Fruit fly (Drosophila melanogaster) whole organism, embryonic: Measurements from ENCODE around the gene CG43175.

ENCODE experiments used
- Adf1 ChIP-seq: fragments of 200-800 bp; sonication (Bioruptor generic); IDR thresholded peaks from 2 replicates; pipeline ENCODE4 v1.3.6; 2022; ENCODE audit warnings: missing biosample characterization, missing genetic modification characterization
- CG10267 ChIP-seq: fragments of 200-800 bp; sonication (Bioruptor generic); optimal IDR thresholded peaks from 2 replicates; lab custom pipeline; 2018; ENCODE audit warnings: missing biosample characterization, mild to moderate bottlenecking, missing genetic modification characterization, moderate library complexity
- CG10979 ChIP-seq: fragments of 200-800 bp; sonication (Bioruptor generic); optimal IDR thresholded peaks from 2 replicates; lab custom pipeline; 2018; ENCODE audit warnings: missing biosample characterization, mild to moderate bottlenecking, missing genetic modification characterization, moderate library complexity
- CG11093 ChIP-seq: fragments of 200-800 bp; sonication (Bioruptor generic); IDR thresholded peaks from 3 replicates; pipeline ENCODE4 v1.3.6; 2022; ENCODE audit warnings: missing biosample characterization, missing genetic modification characterization
- CG11560 ChIP-seq: fragments of 200-800 bp; sonication (Bioruptor generic); IDR thresholded peaks from 3 replicates; pipeline ENCODE4 v1.3.6; 2022; ENCODE audit warnings: missing biosample characterization, missing genetic modification characterization
- CG12744 ChIP-seq: fragments of 200-800 bp; sonication (Bioruptor generic); optimal IDR thresholded peaks from 2 replicates; lab custom pipeline; 2016; ENCODE audit warnings: missing biosample characterization, missing genetic modification characterization
- CG13296 ChIP-seq: fragments of 200-800 bp; sonication (Bioruptor generic); optimal IDR thresholded peaks from 3 replicates; lab custom pipeline; 2018; ENCODE audit warnings: missing biosample characterization, mild to moderate bottlenecking, missing genetic modification characterization
- CG13424 ChIP-seq: fragments of 200-800 bp; sonication (Bioruptor generic); optimal IDR thresholded peaks from 2 replicates; lab custom pipeline; 2019; ENCODE audit warnings: missing biosample characterization, mild to moderate bottlenecking, missing genetic modification characterization, moderate library complexity
- CG13894 ChIP-seq: fragments of 200-800 bp; sonication (Bioruptor generic); optimal IDR thresholded peaks from 3 replicates; lab custom pipeline; 2018; ENCODE audit warnings: missing biosample characterization, mild to moderate bottlenecking, missing genetic modification characterization, moderate library complexity
- CG14050 ChIP-seq: fragments of 200-800 bp; sonication (Bioruptor generic); IDR thresholded peaks from 3 replicates; pipeline ENCODE4 v1.3.6; 2022; ENCODE audit warnings: missing biosample characterization, missing genetic modification characterization
- CG15514 ChIP-seq: fragments of 200-800 bp; sonication (Bioruptor generic); optimal IDR thresholded peaks from 3 replicates; lab custom pipeline; 2017; ENCODE audit warnings: missing biosample characterization, missing genetic modification characterization, mild to moderate bottlenecking, moderate library complexity, missing genetic modification reagents
- CG1792 ChIP-seq: fragments of 200-800 bp; sonication (Bioruptor generic); optimal IDR thresholded peaks from 2 replicates; lab custom pipeline; 2016; ENCODE audit warnings: missing biosample characterization, missing genetic modification characterization
- CG2712 ChIP-seq: fragments of 200-800 bp; optimal IDR thresholded peaks from 3 replicates; lab custom pipeline; 2019; ENCODE audit warnings: missing biosample characterization, mild to moderate bottlenecking, missing genetic modification characterization, moderate library complexity
- CG2889 ChIP-seq: fragments of 200-800 bp; sonication (Bioruptor generic); IDR thresholded peaks from 3 replicates; pipeline ENCODE4 v1.3.6; 2022; ENCODE audit warnings: missing biosample characterization, missing genetic modification characterization
- CG32767 ChIP-seq: fragments of 200-800 bp; sonication (Bioruptor generic); IDR thresholded peaks from 2 replicates; pipeline ENCODE4 v1.3.6; 2022; ENCODE audit warnings: missing biosample characterization, missing genetic modification characterization
- CG4328 ChIP-seq: fragments of 200-800 bp; sonication (Bioruptor generic); optimal IDR thresholded peaks from 3 replicates; lab custom pipeline; 2017; ENCODE audit warnings: missing biosample characterization, missing genetic modification reagents, missing genetic modification characterization
- CG4360 ChIP-seq: fragments of 200-800 bp; sonication (Bioruptor generic); IDR thresholded peaks from 2 replicates; pipeline ENCODE4 v1.3.6; 2022; ENCODE audit warnings: missing biosample characterization, missing genetic modification characterization
- CG5953 ChIP-seq: fragments of 200-800 bp; sonication (Bioruptor generic); IDR thresholded peaks from 2 replicates; pipeline ENCODE4 v1.3.6; 2022; ENCODE audit warnings: missing biosample characterization, missing genetic modification characterization
- CG7963 ChIP-seq: fragments of 200-800 bp; sonication (Bioruptor generic); IDR thresholded peaks from 3 replicates; pipeline ENCODE4 v1.3.6; 2022; ENCODE audit warnings: missing biosample characterization, missing genetic modification characterization; ENCODE audit not compliant: partially characterized antibody
- CG8281 ChIP-seq: fragments of 200-800 bp; sonication (Bioruptor generic); optimal IDR thresholded peaks from 2 replicates; lab custom pipeline; 2018; ENCODE audit warnings: missing biosample characterization, mild to moderate bottlenecking, missing genetic modification characterization, moderate library complexity
- CTCF ChIP-seq: fragments of 200-800 bp; sonication (Bioruptor generic); optimal IDR thresholded peaks from 2 replicates; lab custom pipeline; 2017; ENCODE audit warnings: missing biosample characterization, mild to moderate bottlenecking, missing genetic modification characterization, moderate library complexity
- Dip3 ChIP-seq: fragments of 200-800 bp; sonication (Bioruptor generic); optimal IDR thresholded peaks from 3 replicates; lab custom pipeline; 2016; ENCODE audit warnings: missing biosample characterization, missing genetic modification characterization
- Doc2 ChIP-seq: fragments of 200-800 bp; sonication (Bioruptor generic); IDR thresholded peaks from 2 replicates; pipeline ENCODE4 v1.3.6; 2022; ENCODE audit warnings: missing biosample characterization, missing genetic modification characterization
- Dref ChIP-seq: fragments of 200-800 bp; sonication (Bioruptor generic); IDR thresholded peaks from 2 replicates; pipeline ENCODE4 v1.3.6; 2022; ENCODE audit warnings: missing biosample characterization, missing genetic modification characterization
- E2f1 ChIP-seq: fragments of 200-800 bp; sonication (Bioruptor generic); IDR thresholded peaks from 2 replicates; pipeline ENCODE4 v1.3.6; 2022; ENCODE audit warnings: missing biosample characterization, missing genetic modification characterization
- Max ChIP-seq: fragments of 200-800 bp; sonication (Bioruptor generic); optimal IDR thresholded peaks from 2 replicates; lab custom pipeline; 2016; ENCODE audit warnings: missing biosample characterization, mild to moderate bottlenecking, missing genetic modification characterization
- NC2α ChIP-seq: fragments of 200-800 bp; sonication (Bioruptor generic); optimal IDR thresholded peaks from 2 replicates; lab custom pipeline; 2016; ENCODE audit warnings: missing biosample characterization, missing genetic modification characterization
- PHDP ChIP-seq: fragments of 200-800 bp; sonication (Bioruptor generic); optimal IDR thresholded peaks from 3 replicates; lab custom pipeline; 2018; ENCODE audit warnings: missing biosample characterization, mild to moderate bottlenecking, missing genetic modification characterization, moderate library complexity
- Ptx1 ChIP-seq: fragments of 200-800 bp; sonication (Bioruptor generic); IDR thresholded peaks from 2 replicates; pipeline ENCODE4 v1.3.6; 2022; ENCODE audit warnings: missing biosample characterization, missing genetic modification characterization
- ab ChIP-seq: fragments of 200-800 bp; sonication (Bioruptor generic); optimal IDR thresholded peaks from 2 replicates; lab custom pipeline; 2016; ENCODE audit warnings: missing biosample characterization, missing genetic modification characterization
- ap ChIP-seq: fragments of 200-800 bp; sonication (Bioruptor generic); IDR thresholded peaks from 2 replicates; pipeline ENCODE4 v1.3.6; 2022; ENCODE audit warnings: missing biosample characterization, missing genetic modification characterization
- ara ChIP-seq: fragments of 200-800 bp; sonication (Bioruptor generic); IDR thresholded peaks from 2 replicates; pipeline ENCODE4 v1.3.6; 2022; ENCODE audit warnings: missing biosample characterization, missing genetic modification characterization
- ash1 ChIP-seq: fragments of 200-800 bp; sonication (Bioruptor generic); optimal IDR thresholded peaks from 2 replicates; lab custom pipeline; 2018; ENCODE audit warnings: missing biosample characterization, mild to moderate bottlenecking, missing genetic modification characterization
- bcd ChIP-seq: fragments of 200-800 bp; sonication (Bioruptor generic); optimal IDR thresholded peaks from 2 replicates; lab custom pipeline; 2017; ENCODE audit warnings: missing biosample characterization, mild to moderate bottlenecking, missing genetic modification characterization
- bowl ChIP-seq: fragments of 200-800 bp; sonication (Bioruptor generic); IDR thresholded peaks from 2 replicates; pipeline ENCODE4 v1.3.6; 2022; ENCODE audit warnings: missing biosample characterization, missing genetic modification characterization
- dmrt11E ChIP-seq: fragments of 200-800 bp; sonication (Bioruptor generic); optimal IDR thresholded peaks from 3 replicates; lab custom pipeline; 2018; ENCODE audit warnings: missing biosample characterization, mild to moderate bottlenecking, missing genetic modification characterization, moderate library complexity
- ewg ChIP-seq: fragments of 200-800 bp; sonication (Bioruptor generic); optimal IDR thresholded peaks from 3 replicates; lab custom pipeline; 2017; ENCODE audit warnings: mild to moderate bottlenecking, missing biosample characterization, missing genetic modification reagents, missing genetic modification characterization
- gsb ChIP-seq: fragments of 200-800 bp; sonication (Bioruptor generic); IDR thresholded peaks from 2 replicates; pipeline ENCODE4 v1.3.6; 2022; ENCODE audit warnings: missing biosample characterization, missing genetic modification characterization
- gt ChIP-seq: fragments of 200-800 bp; sonication (Bioruptor generic); IDR thresholded peaks from 2 replicates; pipeline ENCODE4 v1.3.6; 2022; ENCODE audit warnings: missing biosample characterization, missing genetic modification characterization
- hbn ChIP-seq: fragments of 200-800 bp; sonication (Bioruptor generic); IDR thresholded peaks from 2 replicates; pipeline ENCODE4 v1.3.6; 2022; ENCODE audit warnings: missing biosample characterization, missing genetic modification characterization; ENCODE audit not compliant: partially characterized antibody
- inv ChIP-seq: fragments of 200-800 bp; sonication (Bioruptor generic); IDR thresholded peaks from 2 replicates; pipeline ENCODE4 v1.3.6; 2022; ENCODE audit warnings: missing biosample characterization, missing genetic modification characterization; ENCODE audit not compliant: partially characterized antibody
- nau ChIP-seq: fragments of 200-800 bp; sonication (Bioruptor generic); optimal IDR thresholded peaks from 3 replicates; lab custom pipeline; 2017; ENCODE audit warnings: missing biosample characterization, mild to moderate bottlenecking, missing genetic modification characterization, missing genetic modification reagents
- otp ChIP-seq: fragments of 200-800 bp; sonication (Bioruptor generic); IDR thresholded peaks from 3 replicates; pipeline ENCODE4, ENCODE4 v1.3.6; 2022; ENCODE audit warnings: missing biosample characterization, missing genetic modification characterization
- p53 ChIP-seq: fragments of 200-800 bp; sonication (Bioruptor generic); optimal IDR thresholded peaks from 2 replicates; lab custom pipeline; 2016; ENCODE audit warnings: missing biosample characterization, missing genetic modification characterization
- pb ChIP-seq: fragments of 200-800 bp; sonication (Bioruptor generic); optimal IDR thresholded peaks from 3 replicates; lab custom pipeline; 2016; ENCODE audit warnings: missing biosample characterization, missing genetic modification characterization
- phol ChIP-seq: fragments of 200-800 bp; sonication (Bioruptor generic); optimal IDR thresholded peaks from 3 replicates; lab custom pipeline; 2018; ENCODE audit warnings: missing biosample characterization, mild to moderate bottlenecking, missing genetic modification characterization, moderate library complexity
- pita ChIP-seq: fragments of 200-800 bp; sonication (Bioruptor generic); optimal IDR thresholded peaks from 2 replicates; lab custom pipeline; 2017; ENCODE audit warnings: missing biosample characterization, mild to moderate bottlenecking, missing genetic modification characterization
- pzg ChIP-seq: fragments of 200-800 bp; sonication (Bioruptor generic); optimal IDR thresholded peaks from 3 replicates; lab custom pipeline; 2018; ENCODE audit warnings: missing biosample characterization, mild to moderate bottlenecking, missing genetic modification characterization, moderate library complexity
- row ChIP-seq: fragments of 200-800 bp; sonication (Bioruptor generic); IDR thresholded peaks from 3 replicates; pipeline ENCODE4 v1.3.6; 2022; ENCODE audit warnings: missing biosample characterization, missing genetic modification characterization
- sd ChIP-seq: fragments of 200-800 bp; sonication (Bioruptor generic); optimal IDR thresholded peaks from 3 replicates; lab custom pipeline; 2018; ENCODE audit warnings: missing biosample characterization, mild to moderate bottlenecking, missing genetic modification characterization, moderate library complexity
- seq ChIP-seq: fragments of 200-800 bp; sonication (Bioruptor generic); IDR thresholded peaks from 2 replicates; pipeline ENCODE4 v1.3.6; 2022; ENCODE audit warnings: missing biosample characterization, missing genetic modification characterization

Gene CG43175

DNA sequence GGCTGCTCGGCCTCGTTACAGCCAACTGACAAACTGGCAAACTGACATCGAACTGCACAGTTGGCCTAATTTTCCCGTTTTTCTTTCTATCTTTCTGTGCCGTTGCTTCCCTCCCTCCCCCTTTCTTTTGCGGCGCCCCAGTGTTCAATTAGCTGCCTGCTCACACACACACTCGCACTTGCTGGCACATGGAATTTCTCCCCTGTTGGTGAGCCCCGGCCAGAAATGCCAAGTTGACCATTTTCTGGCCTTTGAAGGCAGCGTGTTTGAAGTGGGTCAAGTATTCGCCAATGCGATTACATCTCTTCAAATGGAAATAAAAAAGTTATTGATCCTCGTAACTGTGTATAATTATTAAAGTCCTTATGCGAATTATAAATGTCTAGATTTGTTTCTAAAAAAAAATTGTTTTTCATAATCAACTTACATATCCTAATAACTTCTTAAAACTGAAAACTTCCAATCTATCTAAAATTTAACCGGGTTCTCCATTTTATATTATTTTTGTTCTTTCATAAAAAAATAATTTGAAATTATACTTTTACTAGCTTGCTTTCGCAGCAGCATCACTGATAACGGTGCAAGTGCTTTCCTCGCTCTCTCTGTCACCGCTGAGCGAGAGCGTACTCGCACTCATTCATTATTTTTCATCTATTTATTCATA lies 50.3 kb downstream of the CG43175 start (continued):
- no peak for TF ChIP-seq Adf1
- TF ChIP-seq p53 (GFP tag; lab: Kevin White, UChicago), result peak; percentile 3
- no peak for TF ChIP-seq CG11560 (tag; lab: Robert Waterston, UW)
- TF ChIP-seq CG15514 (GFP tag; lab: Kevin White, UChicago), result no peak
- no peak for TF ChIP-seq CG32767 (GFP tag; lab: Robert Waterston, UW)
- TF ChIP-seq Dref (GFP tag; lab: Robert Waterston, UW), result no peak
- TF ChIP-seq CG2712, result peak; percentile 62
- no peak for TF ChIP-seq CG13894
- no peak for TF ChIP-seq gt (GFP tag; lab: Robert Waterston, UW)
- TF ChIP-seq sd, result peak; percentile 76
- TF ChIP-seq ap (GFP tag; lab: Robert Waterston, UW), result no peak
- TF ChIP-seq row (GFP tag; lab: Robert Waterston, UW), result peak; percentile 82
- no peak for TF ChIP-seq CG14050
- TF ChIP-seq CG2889 (GFP tag; lab: Robert Waterston, UW), result no peak
- TF ChIP-seq CG4360 (GFP tag; lab: Robert Waterston, UW), result no peak
- peak; percentile 1 for TF ChIP-seq Dip3
- TF ChIP-seq CG5953 (GFP tag; lab: Robert Waterston, UW), result no peak
- TF ChIP-seq CG10267 (tag; lab: Kevin White, UChicago), result peak; percentile 44
- no peak for TF ChIP-seq ash1
- no peak for TF ChIP-seq CTCF (GFP tag; lab: Kevin White, UChicago)
- no peak for TF ChIP-seq pb (GFP tag; lab: Kevin White, UChicago)
- no peak for TF ChIP-seq ab (GFP tag; lab: Kevin White, UChicago)
- TF ChIP-seq CG13296 (GFP tag; lab: Kevin White, UChicago), result peak; percentile 3
- peak; percentile 22 for TF ChIP-seq PHDP
- TF ChIP-seq CG10979, result peak; percentile 76
- TF ChIP-seq CG8281 (tag; lab: Kevin White, UChicago), result no peak
- no peak for TF ChIP-seq inv (GFP tag; lab: Robert Waterston, UW)
- peak; percentile 44 for TF ChIP-seq dmrt11E (tag; lab: Kevin White, UChicago)
- TF ChIP-seq pzg (GFP tag; lab: Kevin White, UChicago), result no peak
- peak; percentile 43; the same call in 1 of the 2 replicates for TF ChIP-seq ara
- TF ChIP-seq CG7963, result no peak
- TF ChIP-seq CG1792 (GFP tag; lab: Kevin White, UChicago), result no peak
- TF ChIP-seq Ptx1 (GFP tag; lab: Robert Waterston, UW), result no peak
- no peak for TF ChIP-seq E2f1 (GFP tag; lab: Robert Waterston, UW)
- peak; percentile 57 for TF ChIP-seq CG13424 (tag; lab: Kevin White, UChicago)
- no peak for TF ChIP-seq CG11093 (GFP tag; lab: Robert Waterston, UW)
- no peak for TF ChIP-seq nau (GFP tag; lab: Kevin White, UChicago)
- peak; percentile 39 for TF ChIP-seq Max (GFP tag; lab: Kevin White, UChicago)
- TF ChIP-seq Doc2 (GFP tag; lab: Robert Waterston, UW), result no peak
- peak; percentile 71 for TF ChIP-seq phol (tag; lab: Kevin White, UChicago)
- no peak for TF ChIP-seq NC2α (GFP tag; lab: Kevin White, UChicago)
- TF ChIP-seq CG4328 (GFP tag; lab: Kevin White, UChicago), result no peak
- TF ChIP-seq bowl (GFP tag; lab: Robert Waterston, UW), result no peak
- TF ChIP-seq pita (GFP tag; lab: Kevin White, UChicago), result no peak
- TF ChIP-seq hbn (GFP tag; lab: Robert Waterston, UW), result no peak
- TF ChIP-seq bcd (GFP tag; lab: Kevin White, UChicago), result peak; percentile 19
- TF ChIP-seq gsb (GFP tag; lab: Robert Waterston, UW), result no peak
- 0 out of 3 replicates have a peak, but pooled peaks have one; percentile 20 for TF ChIP-seq otp (GFP tag; lab: Robert Waterston, UW)
- peak; percentile 16 for TF ChIP-seq ewg (GFP tag; lab: Kevin White, UChicago)
- no peak for TF ChIP-seq CG12744 (GFP tag; lab: Kevin White, UChicago)
- no peak for TF ChIP-seq seq (GFP tag; lab: Robert Waterston, UW)
